Worm (Caenorhabditis elegans): ENCODE measurements around the gene C25E10.12.

ce11 chrV:9076273-9076672 lies 14.0 kb upstream of the C25E10.12 start, which contains the start of gene T27E4.7:
- TF ChIP-seq ama-1 (optimal IDR thresholded peaks at IDR 0.05), result no peak
- no peak for TF ChIP-seq hnd-1 (tag; optimal IDR thresholded peaks at IDR 0.05)
- no peak for TF ChIP-seq B0310.2 (tag; optimal IDR thresholded peaks at IDR 0.05)

Data from whole organism, early embryonic.